Fruit fly (Drosophila melanogaster): ENCODE data around the gene PLCXD.

- peak; percentile 67 for TF ChIP-seq h (GFP tag; optimal IDR thresholded peaks at IDR 0.05)
- TF ChIP-seq Abd-B (GFP tag; optimal IDR thresholded peaks at IDR 0.05), result no peak
- no peak for TF ChIP-seq usp (GFP tag; optimal IDR thresholded peaks at IDR 0.05)
Measured at dm6 chr2L:12029594-12030197, 19.5 kb upstream of the PLCXD start.

All from whole organism, wandering third instar larva.